Worm (Caenorhabditis elegans) whole organism, L3 larva: ENCODE measurements around the gene nlp-3.

Source experiments
- elt-2 ChIP-seq: sonication (generic microtip); optimal IDR thresholded peaks from 2 replicates; lab custom pipeline; 2016; ENCODE audit warnings: missing genetic modification reagents, mild to moderate bottlenecking, missing genetic modification characterization, missing compliant biosample characterization
- skn-1 ChIP-seq: fragments of 150-350 bp; optimal IDR thresholded peaks from 2 replicates; lab custom pipeline; 2014; ENCODE audit warnings: missing biosample characterization, missing genetic modification characterization

Gene nlp-3

DNA sequence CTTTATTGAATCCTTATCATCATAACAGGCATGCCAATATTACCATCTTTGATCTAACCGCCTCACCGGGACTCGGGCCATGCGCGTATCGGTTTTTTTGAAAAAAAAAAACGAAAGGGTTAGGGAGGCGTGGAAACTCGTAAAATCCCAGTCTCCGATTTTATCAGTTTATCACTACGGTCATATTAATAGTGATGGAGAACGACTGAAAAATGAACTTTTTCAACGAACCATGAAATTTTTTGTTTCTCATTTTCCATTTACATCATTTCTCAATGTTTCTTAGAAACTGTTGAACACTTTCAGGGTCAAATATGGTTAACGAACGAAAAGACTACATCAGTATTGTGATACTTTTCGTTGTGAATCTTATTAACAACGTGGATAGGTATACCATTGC is 48.3 kb downstream of the nlp-3 start, which contains the start of gene spin-3:
Gene spin-3, plus strand, starts transcription at position 301 of the 400 bp plus-strand sequence.
- TF ChIP-seq skn-1 (tag; lab: Kevin White, UChicago), result no peak
- TF ChIP-seq elt-2 (tag; lab: Kevin White, UChicago), result peak; percentile 21
